Worm (Caenorhabditis elegans): ENCODE results near the gene F26C11.3.

DNA sequence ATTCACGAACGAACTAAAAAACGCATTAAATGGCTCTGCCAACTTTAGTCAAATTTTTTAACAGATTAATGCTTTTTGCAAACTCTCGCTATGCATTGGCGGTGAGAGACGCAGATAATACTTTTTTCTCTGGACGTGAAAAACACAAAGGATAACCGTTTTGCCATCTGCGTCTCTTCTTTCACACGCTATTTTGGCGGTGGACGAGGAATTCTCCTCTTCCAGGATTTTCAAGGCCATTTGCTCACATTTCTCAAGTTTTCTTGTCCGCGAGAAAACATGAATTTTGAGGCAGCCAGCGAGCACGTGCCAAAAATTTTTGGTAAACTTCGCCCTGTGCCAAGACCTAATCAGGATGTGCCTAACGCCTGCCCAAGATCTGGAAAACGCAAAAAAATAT is 16.1 kb upstream of the F26C11.3 start:
- TF ChIP-seq elt-3 (tag; optimal IDR thresholded peaks at IDR 0.05) (no peak), fos-1 (tag; optimal IDR thresholded peaks at IDR 0.05) (no peak), skn-1 (tag; optimal IDR thresholded peaks at IDR 0.05) (no peak), zag-1 (tag; optimal IDR thresholded peaks at IDR 0.05) (no peak), mdl-1 (tag; optimal IDR thresholded peaks at IDR 0.05) (peak in 1 of 2 experiments; percentile 1), ces-1 (GFP tag; optimal IDR thresholded peaks at IDR 0.05) (no peak), nhr-71 (tag; optimal IDR thresholded peaks at IDR 0.05) (peak; percentile 82), lsy-2 (tag; optimal IDR thresholded peaks at IDR 0.05) (peak; percentile 24 to 57), ceh-90 (tag; optimal IDR thresholded peaks at IDR 0.05) (peak; percentile 68), ceh-63 (GFP tag; optimal IDR thresholded peaks at IDR 0.05) (no peak), nhr-237 (tag; optimal IDR thresholded peaks at IDR 0.05) (no peak)
